Worm (Caenorhabditis elegans): Measurements from ENCODE around the gene clec-163.

ce11 chrIII:10783052-10783451, 11.1 kb upstream of the clec-163 start:
- no peak for TF ChIP-seq ets-7 (tag; optimal IDR thresholded peaks at IDR 0.05)
- TF ChIP-seq hnd-1 (tag; optimal IDR thresholded peaks at IDR 0.05): no peak
- TF ChIP-seq hmg-4 (GFP tag; optimal IDR thresholded peaks at IDR 0.05): no peak
- TF ChIP-seq F13C5.2 (tag; optimal IDR thresholded peaks at IDR 0.05): no peak
- no peak for TF ChIP-seq pes-1 (GFP tag; IDR thresholded peaks at IDR 0.05)

Data from whole organism, early embryonic.